Worm (Caenorhabditis elegans): ENCODE results near the gene ZK809.1.

Gene ZK809.1

DNA sequence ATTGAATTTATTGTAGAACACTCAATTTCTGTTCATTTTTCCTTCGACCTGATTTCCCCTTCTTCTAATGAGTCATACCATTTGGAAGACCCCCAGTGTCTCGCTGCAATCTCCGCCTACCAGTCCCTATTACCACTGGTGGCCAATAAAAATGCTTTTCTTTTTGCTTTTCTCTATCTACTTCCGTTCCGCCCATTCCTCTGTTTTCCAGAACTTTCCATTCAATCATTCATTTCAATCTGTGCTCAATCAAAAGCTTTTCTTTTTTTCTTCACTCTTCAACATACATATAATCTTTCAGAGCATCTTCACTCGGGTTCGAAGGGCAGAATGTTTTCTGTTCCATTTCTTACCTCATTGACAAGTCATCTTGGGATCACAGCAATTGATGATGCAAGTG is 31.6 kb downstream of the ZK809.1 start, which contains the start of gene inx-8:
Gene inx-8 (plus strand): TSS at position 301 of the 400 bp plus-strand sequence.
- TF ChIP-seq nhr-129 (tag; optimal IDR thresholded peaks at IDR 0.05) (no peak), nhr-237 (tag; optimal IDR thresholded peaks at IDR 0.05) (no peak), alr-1 (tag; optimal IDR thresholded peaks at IDR 0.05) (no peak), nhr-12 (tag; optimal IDR thresholded peaks at IDR 0.05) (no peak), crh-2 (tag; optimal IDR thresholded peaks at IDR 0.05) (no peak), unc-55 (GFP tag; optimal IDR thresholded peaks at IDR 0.05) (no peak), nhr-77 (tag; optimal IDR thresholded peaks at IDR 0.05) (no peak), R02D3.7 (tag; optimal IDR thresholded peaks at IDR 0.05) (no peak), sma-9 (GFP tag; optimal IDR thresholded peaks at IDR 0.05) (no peak), sma-9 (tag; optimal IDR thresholded peaks at IDR 0.05) (no peak)

DNA sequence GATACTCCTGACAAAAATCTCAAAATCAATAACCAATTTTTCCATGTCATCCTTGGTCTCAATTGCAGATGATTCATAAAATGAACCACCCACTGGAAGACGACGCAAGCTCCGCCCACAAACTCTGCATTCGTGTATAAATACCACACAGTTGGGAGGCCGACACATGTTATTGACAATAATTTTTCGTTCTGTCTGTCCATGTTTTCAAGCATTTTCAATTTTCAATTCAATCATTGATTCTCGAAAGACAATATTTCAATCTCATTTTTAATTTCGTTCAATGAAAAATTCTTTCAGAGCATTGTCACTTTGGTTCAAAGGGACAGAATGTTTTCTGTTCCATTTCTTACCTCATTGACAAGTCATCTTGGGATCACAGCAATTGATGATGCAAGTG is 34.2 kb downstream of the ZK809.1 start, which contains the start of gene inx-9:
Gene inx-9 (plus strand): TSS at position 301 of the 400 bp plus-strand sequence.
- TF ChIP-seq skn-1 (tag; optimal IDR thresholded peaks at IDR 0.05) (no peak), sma-3 (GFP tag; optimal IDR thresholded peaks at IDR 0.05) (no peak), nhr-237 (tag; optimal IDR thresholded peaks at IDR 0.05) (no peak), nhr-10 (tag; optimal IDR thresholded peaks at IDR 0.05) (no peak), lin-13 (GFP tag; optimal IDR thresholded peaks at IDR 0.05) (no peak), F13H6.1 (tag; optimal IDR thresholded peaks at IDR 0.05) (no peak), aly-2 (tag; optimal IDR thresholded peaks at IDR 0.05) (no peak), nhr-129 (tag; optimal IDR thresholded peaks at IDR 0.05) (no peak), lin-11 (tag; optimal IDR thresholded peaks at IDR 0.05) (no peak), ceh-82 (tag; optimal IDR thresholded peaks at IDR 0.05) (no peak), ceh-16 (tag; optimal IDR thresholded peaks at IDR 0.05) (no peak), nhr-25 (tag; optimal IDR thresholded peaks at IDR 0.05) (no peak), unc-62 (GFP tag; optimal IDR thresholded peaks at IDR 0.05) (no peak), sem-4 (tag; optimal IDR thresholded peaks at IDR 0.05) (no peak), nhr-6 (tag; optimal IDR thresholded peaks at IDR 0.05) (no peak)

DNA sequence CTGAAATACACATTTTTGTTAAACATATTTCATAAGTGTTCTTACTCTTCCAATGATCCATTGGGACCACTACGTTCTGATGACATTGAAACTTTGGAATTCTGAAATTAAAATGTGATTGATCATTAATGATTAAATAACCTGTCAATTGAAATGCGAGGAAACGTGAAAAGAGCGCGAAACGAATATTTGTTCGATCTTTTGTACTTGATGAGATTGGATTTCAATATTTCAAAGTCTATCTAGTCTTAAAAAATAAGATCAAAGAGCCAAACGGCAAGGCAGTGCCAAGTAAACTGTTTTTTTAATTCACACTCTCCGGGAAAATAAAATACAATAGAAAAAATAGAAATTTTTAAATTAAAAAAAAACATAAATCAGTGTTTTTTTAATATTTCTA is 40.0 kb downstream of the ZK809.1 start, which contains the start of gene ZK792.4:
Gene ZK792.4 (minus strand): TSS at position 101 of the 400 bp plus-strand sequence.
- TF ChIP-seq ama-1 (optimal IDR thresholded peaks at IDR 0.05) (no peak), lin-39 (tag; optimal IDR thresholded peaks at IDR 0.05) (no peak)

DNA sequence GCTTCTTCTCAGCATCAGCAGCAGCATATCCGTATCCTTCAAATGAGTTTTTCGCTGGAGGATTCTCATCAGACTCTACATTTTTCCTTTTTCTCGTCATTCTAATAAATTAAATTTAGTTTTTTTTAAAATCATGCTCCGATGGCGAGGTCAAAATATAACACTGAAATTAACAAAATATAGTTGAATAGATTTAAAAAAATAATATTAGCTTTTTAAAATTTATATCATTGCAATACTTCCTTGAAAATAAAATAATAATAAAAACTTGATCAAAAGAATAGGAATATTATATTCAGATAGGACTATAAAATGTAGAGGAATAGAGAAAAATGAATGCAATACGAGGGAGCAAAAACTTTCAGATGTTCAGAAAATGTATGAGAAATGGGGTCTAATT is 46.1 kb downstream of the ZK809.1 start, which contains the start of gene ZK792.5:
Gene ZK792.5 (minus strand): TSS at position 101 of the 400 bp plus-strand sequence.
- TF ChIP-seq sma-9 (GFP tag; optimal IDR thresholded peaks at IDR 0.05) (no peak), sma-9 (tag; optimal IDR thresholded peaks at IDR 0.05) (no peak), ZK546.5 (tag; optimal IDR thresholded peaks at IDR 0.05) (no peak)

DNA sequence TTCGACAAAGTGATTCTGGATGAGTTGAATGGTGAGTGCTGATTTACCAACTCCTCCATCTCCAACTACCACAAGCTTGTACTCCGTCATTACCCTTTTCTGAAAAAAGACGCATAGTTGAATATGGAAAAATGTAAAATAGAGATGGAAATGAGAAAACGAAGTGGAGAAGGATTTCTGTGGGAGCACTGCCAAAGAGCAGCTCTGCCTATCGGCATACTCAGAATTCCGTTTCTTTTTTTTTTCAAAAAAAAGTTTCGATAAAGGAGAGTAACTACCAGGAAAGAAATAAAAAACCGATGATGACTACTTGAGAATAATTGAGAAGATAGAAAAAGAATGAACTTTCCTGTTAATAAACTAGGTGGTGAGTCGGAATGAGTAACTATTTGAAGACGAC is 49.1 kb downstream of the ZK809.1 start, which contains the start of gene let-60:
Gene let-60 (minus strand): TSS at position 101 of the 400 bp plus-strand sequence.
- no peak for TF ChIP-seq unc-39 (tag; optimal IDR thresholded peaks at IDR 0.05)
- no peak for TF ChIP-seq nhr-77 (tag; optimal IDR thresholded peaks at IDR 0.05)
- no peak for TF ChIP-seq Y55F3AM.14 (GFP tag; optimal IDR thresholded peaks at IDR 0.05)
- TF ChIP-seq crh-2 (tag; optimal IDR thresholded peaks at IDR 0.05): no peak
- no peak for TF ChIP-seq lsy-2 (tag; optimal IDR thresholded peaks at IDR 0.05)
- no peak for TF ChIP-seq aly-2 (tag; optimal IDR thresholded peaks at IDR 0.05)
- TF ChIP-seq nhr-23 (tag; optimal IDR thresholded peaks at IDR 0.05): no peak
- TF ChIP-seq ZK546.5 (tag; optimal IDR thresholded peaks at IDR 0.05): no peak
- no peak for TF ChIP-seq lin-39 (tag; optimal IDR thresholded peaks at IDR 0.05)
- TF ChIP-seq ceh-16 (tag; optimal IDR thresholded peaks at IDR 0.05): no peak
- TF ChIP-seq nhr-25 (tag; optimal IDR thresholded peaks at IDR 0.05): no peak
- no peak for TF ChIP-seq nhr-10 (tag; optimal IDR thresholded peaks at IDR 0.05)
- TF ChIP-seq sma-9 (GFP tag; optimal IDR thresholded peaks at IDR 0.05): no peak
- TF ChIP-seq sma-9 (tag; optimal IDR thresholded peaks at IDR 0.05): no peak
- TF ChIP-seq ceh-82 (tag; optimal IDR thresholded peaks at IDR 0.05): no peak

DNA sequence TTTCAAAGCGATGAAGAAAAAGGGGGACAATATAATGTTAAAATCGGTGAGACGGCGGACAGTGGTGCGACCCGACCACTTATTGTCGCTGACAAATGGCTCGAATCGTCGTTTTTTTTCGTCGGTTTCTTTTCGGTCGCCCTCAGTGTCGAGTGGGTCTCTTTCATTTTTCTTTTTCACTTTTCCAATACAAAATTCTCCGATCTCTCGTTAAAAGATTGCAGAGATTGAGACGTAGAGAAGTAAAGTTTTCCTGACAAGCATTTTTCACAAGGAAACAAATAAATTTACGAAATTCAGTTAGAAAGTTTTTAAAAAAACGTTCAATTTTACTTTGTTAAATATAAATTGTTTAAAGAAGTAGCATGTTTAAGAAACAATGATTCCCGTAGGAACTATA is 49.6 kb downstream of the ZK809.1 start:
- TF ChIP-seq nhr-23 (tag; optimal IDR thresholded peaks at IDR 0.05): no peak
- no peak for TF ChIP-seq lsy-2 (tag; optimal IDR thresholded peaks at IDR 0.05)
- TF ChIP-seq ama-1 (optimal IDR thresholded peaks at IDR 0.05): no peak
- no peak for TF ChIP-seq zag-1 (tag; optimal IDR thresholded peaks at IDR 0.05)
- no peak for TF ChIP-seq nhr-10 (tag; optimal IDR thresholded peaks at IDR 0.05)

Measured in whole organism, L2 larva.